Worm (Caenorhabditis elegans): ENCODE data around the gene F58F9.3.

F58F9.3 gene

DNA sequence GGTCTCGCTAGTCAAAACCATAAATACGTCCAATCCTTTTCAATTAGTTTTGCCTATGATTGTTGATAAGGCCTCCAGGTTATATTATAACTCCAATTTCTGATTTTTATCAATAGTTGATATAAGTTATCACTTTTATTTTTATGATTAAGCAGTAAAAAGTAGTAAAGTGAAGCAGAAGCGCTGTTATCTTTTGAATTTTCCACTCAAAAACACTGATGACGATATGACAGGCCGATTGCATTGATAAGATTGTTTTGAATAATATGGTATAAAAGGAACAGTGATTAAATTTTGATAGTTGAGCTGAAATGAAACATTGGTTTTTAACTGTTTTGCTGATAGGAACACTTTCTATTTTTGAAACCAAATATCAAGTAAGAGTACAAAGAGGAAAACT lies 47.5 kb upstream of the F58F9.3 start, which contains the start of gene asp-9:
Gene asp-9, plus strand, starts transcription at position 312 of the 400 bp plus-strand sequence.
- TF ChIP-seq aha-1 (tag) (peak; percentile 39), hlh-11 (tag; optimal IDR thresholded peaks at IDR 0.05) (no peak), madf-9 (GFP tag; conservative IDR thresholded peaks at IDR 0.05) (no peak), F37D6.2 (tag; optimal IDR thresholded peaks at IDR 0.05) (no peak), dve-1 (tag; optimal IDR thresholded peaks at IDR 0.05; ENCODE audit: insufficient read depth) (peak; percentile 90), sdz-12 (GFP tag; optimal IDR thresholded peaks at IDR 0.05) (no peak), nhr-28 (tag; optimal IDR thresholded peaks at IDR 0.05) (peak; percentile 82), saeg-2 (GFP tag; IDR thresholded peaks at IDR 0.05) (no peak), ceh-20 (GFP tag; IDR thresholded peaks at IDR 0.05) (no peak), dmd-6 (GFP tag; IDR thresholded peaks at IDR 0.05) (no peak), tag-97 (GFP tag; IDR thresholded peaks at IDR 0.05) (no peak), cey-2 (tag; optimal IDR thresholded peaks at IDR 0.05; ENCODE audit: borderline replicate concordance, insufficient read depth) (no peak), pqm-1 (tag; optimal IDR thresholded peaks at IDR 0.05) (peak; percentile 72), php-3 (GFP tag; IDR thresholded peaks at IDR 0.05) (peak; percentile 96), ces-1 (GFP tag; optimal IDR thresholded peaks at IDR 0.05) (no peak), unc-62 (GFP tag; optimal IDR thresholded peaks at IDR 0.05 in 1 of 2) (peak in 1 of 2 experiments; percentile 49), unc-62 (tag; optimal IDR thresholded peaks at IDR 0.05) (no peak), nhr-77 (tag; optimal IDR thresholded peaks at IDR 0.05) (peak; percentile 40), lin-15B (tag; optimal IDR thresholded peaks at IDR 0.05) (no peak), egl-27 (tag; optimal IDR thresholded peaks at IDR 0.05) (no peak), daf-16 (GFP tag; optimal IDR thresholded peaks at IDR 0.05) (no peak), daf-16 (tag; optimal IDR thresholded peaks at IDR 0.05) (peak; percentile 95), lin-29 (GFP tag; IDR thresholded peaks at IDR 0.05) (no peak), Y75B8A.6 (GFP tag; IDR thresholded peaks at IDR 0.05) (no peak)

DNA sequence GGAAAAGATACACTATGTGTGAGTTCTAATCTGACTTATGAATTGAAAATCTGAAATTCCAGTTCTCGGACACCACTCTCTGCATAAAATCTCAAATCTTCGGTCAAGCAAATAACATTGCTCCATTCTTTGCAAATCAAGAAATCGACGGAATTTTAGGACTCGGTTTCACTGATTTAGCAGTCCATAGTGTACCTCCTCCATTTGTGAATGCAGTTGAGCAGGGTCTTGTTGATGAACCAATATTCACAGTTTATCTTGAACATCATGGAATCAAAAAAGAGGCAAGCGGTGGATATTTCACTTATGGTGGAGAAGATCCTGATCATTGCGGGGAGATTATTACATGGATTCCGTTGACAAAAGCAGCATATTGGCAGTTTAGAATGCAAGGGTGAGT lies 45.9 kb upstream of the F58F9.3 start:
- TF ChIP-seq Y48G9A.11 (GFP tag; IDR thresholded peaks at IDR 0.05) (no peak), Y5F2A.4 (GFP tag; optimal IDR thresholded peaks at IDR 0.05) (no peak), cey-2 (tag; optimal IDR thresholded peaks at IDR 0.05; ENCODE audit: borderline replicate concordance, insufficient read depth) (no peak), F44E2.7 (GFP tag; IDR thresholded peaks at IDR 0.05) (no peak), rbr-2 (tag; optimal IDR thresholded peaks at IDR 0.05) (no peak), unc-62 (GFP tag; optimal IDR thresholded peaks at IDR 0.05 in 1 of 2) (peak in 1 of 2 experiments; percentile 64), unc-62 (tag; optimal IDR thresholded peaks at IDR 0.05) (no peak), mxl-2 (GFP tag; conservative IDR thresholded peaks at IDR 0.05) (no peak), ceh-62 (tag; optimal IDR thresholded peaks at IDR 0.05) (no peak), aha-1 (tag) (peak; percentile 80), fos-1 (tag; optimal IDR thresholded peaks at IDR 0.05) (no peak), lin-38 (GFP tag; IDR thresholded peaks at IDR 0.05) (no peak), nhr-25 (tag; optimal IDR thresholded peaks at IDR 0.05; ENCODE audit: borderline replicate concordance, insufficient read depth) (no peak)

DNA sequence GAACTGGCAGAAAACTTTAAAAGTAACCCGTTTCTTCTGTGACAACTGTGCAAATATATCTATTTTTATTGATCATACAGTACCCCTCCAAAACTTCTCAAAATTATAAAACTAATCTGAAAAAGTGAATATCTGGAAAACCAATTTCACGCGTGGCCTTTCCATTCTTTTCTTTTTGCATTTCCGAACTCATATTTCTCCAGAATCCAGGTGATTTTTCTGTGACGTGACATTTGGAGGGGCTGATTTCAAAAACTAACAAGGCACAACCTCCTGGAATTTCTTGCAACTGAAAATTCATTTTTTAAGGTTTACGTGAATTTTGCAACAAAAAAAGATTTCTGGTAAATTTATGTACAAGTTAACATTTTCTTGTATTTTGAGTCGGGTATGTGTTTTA lies 32.8 kb upstream of the F58F9.3 start:
- TF ChIP-seq T26A8.4 (GFP tag; IDR thresholded peaks at IDR 0.05) (no peak), egl-27 (tag; optimal IDR thresholded peaks at IDR 0.05) (no peak), ztf-7 (tag; optimal IDR thresholded peaks at IDR 0.05) (no peak), unc-62 (GFP tag; optimal IDR thresholded peaks at IDR 0.05 in 1 of 2) (peak in 1 of 2 experiments; percentile 48), unc-62 (tag; optimal IDR thresholded peaks at IDR 0.05) (no peak), F26F4.8 (GFP tag; conservative IDR thresholded peaks at IDR 0.05) (no peak), zfp-3 (GFP tag; conservative IDR thresholded peaks at IDR 0.05) (no peak), madf-5 (GFP tag; IDR thresholded peaks at IDR 0.05) (no peak), nhr-28 (tag; optimal IDR thresholded peaks at IDR 0.05) (no peak)

Measured in whole organism, L4 larva.